Fruit fly (Drosophila melanogaster): ENCODE data around the gene CREG.

DNA sequence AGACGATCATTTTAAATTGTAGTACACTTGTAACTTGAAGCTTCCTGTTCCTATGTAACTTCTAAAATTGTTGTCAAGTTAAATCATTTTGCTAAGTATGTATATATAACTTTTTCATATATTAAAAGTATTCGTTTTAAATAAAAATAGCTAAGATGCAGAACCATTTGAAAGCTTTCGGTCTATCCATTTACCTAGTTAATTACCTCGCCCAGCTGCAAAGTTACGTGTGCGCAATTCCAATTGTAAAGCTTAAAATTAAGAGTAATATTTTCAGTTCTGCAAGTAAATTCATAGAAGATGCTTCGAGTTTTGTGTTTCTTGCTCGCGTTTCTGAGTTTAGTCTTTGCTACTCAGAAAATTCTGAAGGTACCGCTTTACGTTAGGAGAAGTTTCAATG, 14.9 kb upstream of the CREG start, which contains the start of gene CG5860:
- TF ChIP-seq OdsH (GFP tag; optimal IDR thresholded peaks at IDR 0.05): no peak
- TF ChIP-seq Gug (GFP tag; IDR thresholded peaks at IDR 0.05): no peak
- TF ChIP-seq pdm3 (GFP tag; optimal IDR thresholded peaks at IDR 0.05): no peak
- no peak for TF ChIP-seq CG34406 (GFP tag; optimal IDR thresholded peaks at IDR 0.05)
- TF ChIP-seq fkh (GFP tag; optimal IDR thresholded peaks at IDR 0.05): no peak
- TF ChIP-seq Lpt (GFP tag; optimal IDR thresholded peaks at IDR 0.05): no peak
- TF ChIP-seq esn (GFP tag; optimal IDR thresholded peaks at IDR 0.05): no peak
- TF ChIP-seq Blimp-1 (GFP tag; optimal IDR thresholded peaks at IDR 0.05): no peak
